Worm (Caenorhabditis elegans) whole organism, L3 larva: ENCODE measurements around the gene F45G2.8.

Experiments
- R02D3.7 ChIP-seq: fragments of 150-350 bp; optimal IDR thresholded peaks from 2 replicates; lab custom pipeline; 2014; ENCODE audit warnings: missing biosample characterization, missing genetic modification characterization
- ZK546.5 ChIP-seq: sonication (generic microtip); optimal IDR thresholded peaks from 2 replicates; lab custom pipeline; 2017; ENCODE audit warnings: missing biosample characterization, missing genetic modification characterization
- ama-1 ChIP-seq: fragments of 150-350 bp; optimal IDR thresholded peaks from 2 replicates; lab custom pipeline; 2018
- ceh-16 ChIP-seq: sonication (generic microtip); optimal IDR thresholded peaks from 2 replicates; lab custom pipeline; 2017; ENCODE audit warnings: missing biosample characterization, missing genetic modification characterization
- ceh-28 ChIP-seq: fragments of 150-350 bp; optimal IDR thresholded peaks from 2 replicates; lab custom pipeline; 2014; ENCODE audit warnings: missing biosample characterization, missing genetic modification reagents, missing genetic modification characterization
- ceh-82 ChIP-seq: fragments of 150-350 bp; optimal IDR thresholded peaks from 2 replicates; lab custom pipeline; 2014; ENCODE audit warnings: missing biosample characterization, missing genetic modification characterization
- ceh-9 ChIP-seq: sonication (generic microtip); optimal IDR thresholded peaks from 2 replicates; lab custom pipeline; 2018; ENCODE audit warnings: missing biosample characterization, missing genetic modification characterization
- daf-12 ChIP-seq: fragments of 150-350 bp; optimal IDR thresholded peaks from 2 replicates; lab custom pipeline; 2014; ENCODE audit warnings: missing biosample characterization, missing genetic modification reagents, missing genetic modification characterization
- egl-27 ChIP-seq: sonication (generic microtip); optimal IDR thresholded peaks from 4 replicates; lab custom pipeline; 2017; ENCODE audit warnings: missing biosample characterization, missing genetic modification reagents, missing genetic modification characterization
- egl-5 ChIP-seq: fragments of 150-350 bp; optimal IDR thresholded peaks from 2 replicates; lab custom pipeline; 2017; ENCODE audit warnings: missing biosample characterization, missing genetic modification reagents, missing genetic modification characterization, inconsistent platforms
- elt-1 ChIP-seq: fragments of 150-350 bp; optimal IDR thresholded peaks from 2 replicates; lab custom pipeline; 2014; ENCODE audit warnings: missing biosample characterization, missing genetic modification characterization
- elt-3 ChIP-seq, 3 experiments: fragments of 150-350 bp in 1 of 3; sonication (generic microtip) in 2 of 3; optimal IDR thresholded peaks; 2 replicates in 2 of 3; 4 replicates in 1 of 3; lab custom pipeline; 2014 to 2017; ENCODE audit warnings: missing biosample characterization in 3 of 3, missing genetic modification characterization in 3 of 3
- eor-1 ChIP-seq, 2 experiments: fragments of 150-350 bp; optimal IDR thresholded peaks; 2 replicates each; lab custom pipeline; 2014 to 2018; ENCODE audit warnings: missing biosample characterization in 2 of 2, missing genetic modification characterization in 2 of 2
- fkh-10 ChIP-seq: sonication (generic microtip); optimal IDR thresholded peaks from 2 replicates; lab custom pipeline; 2017; ENCODE audit warnings: missing biosample characterization, missing genetic modification reagents, missing genetic modification characterization
- fkh-2 ChIP-seq: fragments of 150-350 bp; optimal IDR thresholded peaks from 2 replicates; lab custom pipeline; 2014; ENCODE audit warnings: missing biosample characterization, missing genetic modification reagents, missing genetic modification characterization
- hmg-11 ChIP-seq: sonication (generic microtip); optimal IDR thresholded peaks from 2 replicates; lab custom pipeline; 2016; ENCODE audit warnings: missing genetic modification characterization, missing compliant biosample characterization
- jun-1 ChIP-seq: fragments of 150-350 bp; optimal IDR thresholded peaks from 2 replicates; lab custom pipeline; 2014; ENCODE audit warnings: missing biosample characterization, missing genetic modification reagents, missing genetic modification characterization
- lsy-12 ChIP-seq: sonication (generic microtip); optimal IDR thresholded peaks from 2 replicates; lab custom pipeline; 2016; ENCODE audit warnings: mild to moderate bottlenecking, missing genetic modification characterization, missing compliant biosample characterization
- mml-1 ChIP-seq: fragments of 150-350 bp; sonication (generic microtip); optimal IDR thresholded peaks from 3 replicates; lab custom pipeline; 2014; ENCODE audit warnings: missing biosample characterization, missing genetic modification characterization
- nfya-1 ChIP-seq: sonication (generic microtip); optimal IDR thresholded peaks from 2 replicates; lab custom pipeline; 2017; ENCODE audit warnings: missing genetic modification characterization, mild to moderate bottlenecking, missing compliant biosample characterization, antibody characterized with exemption, moderate library complexity; ENCODE audit not compliant: insufficient read depth
- nhr-12 ChIP-seq: fragments of 150-350 bp; optimal IDR thresholded peaks from 2 replicates; lab custom pipeline; 2014; ENCODE audit warnings: missing biosample characterization, missing genetic modification characterization
- nhr-23 ChIP-seq: fragments of 150-350 bp; optimal IDR thresholded peaks from 2 replicates; lab custom pipeline; 2014; ENCODE audit warnings: missing biosample characterization, missing genetic modification reagents, missing genetic modification characterization
- nhr-43 ChIP-seq: sonication (generic microtip); optimal IDR thresholded peaks from 2 replicates; lab custom pipeline; 2016; ENCODE audit warnings: mild to moderate bottlenecking, missing genetic modification characterization, missing compliant biosample characterization; ENCODE audit not compliant: poor library complexity, severe bottlenecking
- nhr-67 ChIP-seq: fragments of 150-350 bp; optimal IDR thresholded peaks from 2 replicates; lab custom pipeline; 2014; ENCODE audit warnings: missing biosample characterization, missing genetic modification characterization
- nhr-77 ChIP-seq: fragments of 150-350 bp; optimal IDR thresholded peaks from 2 replicates; lab custom pipeline; 2014; ENCODE audit warnings: missing biosample characterization, missing genetic modification characterization
- pha-4 ChIP-seq: fragments of 150-350 bp; optimal IDR thresholded peaks from 2 replicates; lab custom pipeline; 2014; ENCODE audit warnings: missing biosample characterization, missing genetic modification reagents, missing genetic modification characterization
- pqm-1 ChIP-seq: fragments of 150-350 bp; optimal IDR thresholded peaks from 2 replicates; lab custom pipeline; 2017; ENCODE audit warnings: missing biosample characterization, missing genetic modification characterization, inconsistent platforms
- skn-1 ChIP-seq: fragments of 150-350 bp; optimal IDR thresholded peaks from 2 replicates; lab custom pipeline; 2014; ENCODE audit warnings: missing biosample characterization, missing genetic modification characterization
- snpc-4 ChIP-seq: fragments of 150-350 bp; optimal IDR thresholded peaks from 2 replicates; lab custom pipeline; 2014; ENCODE audit warnings: missing biosample characterization, missing genetic modification characterization
- tbx-2 ChIP-seq: sonication (generic microtip); optimal IDR thresholded peaks from 2 replicates; lab custom pipeline; 2016; ENCODE audit warnings: mild to moderate bottlenecking, missing genetic modification characterization, missing compliant biosample characterization
- unc-39 ChIP-seq: sonication (generic microtip); optimal IDR thresholded peaks from 4 replicates; lab custom pipeline; 2017; ENCODE audit warnings: missing biosample characterization, missing genetic modification characterization
- zag-1 ChIP-seq: fragments of 150-350 bp; optimal IDR thresholded peaks from 2 replicates; lab custom pipeline; 2014; ENCODE audit warnings: missing biosample characterization, missing genetic modification characterization
- ztf-11 ChIP-seq: fragments of 150-350 bp; optimal IDR thresholded peaks from 2 replicates; lab custom pipeline; 2014; ENCODE audit warnings: missing biosample characterization, missing genetic modification characterization
- ztf-4 ChIP-seq: fragments of 150-350 bp; optimal IDR thresholded peaks from 2 replicates; lab custom pipeline; 2014; ENCODE audit warnings: missing biosample characterization, missing genetic modification characterization

F45G2.8 gene

ce11 chrIII:13423414-13423813 is 12.1 kb downstream of the F45G2.8 start, which contains the start of gene exo-1 (continued):
- peak; percentile 71 for TF ChIP-seq ceh-28
- peak; percentile 79 for TF ChIP-seq pha-4 (tag; lab: Kevin White, UChicago)
- no peak for TF ChIP-seq ZK546.5 (tag; lab: Kevin White, UChicago)
- no peak for TF ChIP-seq nhr-43 (tag; lab: Kevin White, UChicago)
- no peak for TF ChIP-seq hmg-11
- no peak for TF ChIP-seq fkh-10
- TF ChIP-seq skn-1, result peak; percentile 29
- no peak for TF ChIP-seq unc-39 (tag; lab: Kevin White, UChicago)
- TF ChIP-seq ztf-4 (tag; lab: Kevin White, UChicago), result no peak
- no peak for TF ChIP-seq elt-1 (tag; lab: Kevin White, UChicago)
- no peak for TF ChIP-seq ztf-11 (tag; lab: Kevin White, UChicago)
- TF ChIP-seq pqm-1, result peak; percentile 70
- TF ChIP-seq tbx-2 (tag; lab: Kevin White, UChicago), result no peak
- TF ChIP-seq jun-1 (tag; lab: Kevin White, UChicago), result no peak
- no peak for TF ChIP-seq ceh-16 (tag; lab: Kevin White, UChicago)
- no peak for TF ChIP-seq nhr-12 (tag; lab: Kevin White, UChicago)
- TF ChIP-seq ceh-82 (tag; lab: Kevin White, UChicago), result no peak
- TF ChIP-seq daf-12 (tag; lab: Kevin White, UChicago), result no peak
- no peak for TF ChIP-seq fkh-2 (tag; lab: Kevin White, UChicago)
- no peak for TF ChIP-seq nhr-77
- peak in 1 of 3 experiments; percentile 6 for TF ChIP-seq elt-3 (tag; optimal IDR thresholded peaks at IDR 0.05; lab: Kevin White, UChicago)

- TF ChIP-seq nhr-23 (tag; lab: Kevin White, UChicago) (no peak), zag-1 (tag; lab: Kevin White, UChicago) (no peak), tbx-2 (tag; lab: Kevin White, UChicago) (no peak), egl-5 (tag; lab: Kevin White, UChicago) (no peak), ama-1 (lab: Kevin White, UChicago) (no peak), mml-1 (tag; lab: Kevin White, UChicago) (no peak), ZK546.5 (tag; lab: Kevin White, UChicago) (no peak), eor-1 (tag; optimal IDR thresholded peaks at IDR 0.05; lab: Kevin White, UChicago) (no peak)
Observed at ce11 chrIII:13418975-13419374, 16.5 kb downstream of the F45G2.8 start.

- TF ChIP-seq mml-1 (tag; lab: Kevin White, UChicago) (no peak), elt-3 (tag; optimal IDR thresholded peaks at IDR 0.05; lab: Kevin White, UChicago) (no peak), ceh-16 (tag; lab: Kevin White, UChicago) (no peak), nhr-12 (tag; lab: Kevin White, UChicago) (no peak), ceh-9 (tag; lab: Kevin White, UChicago) (no peak), jun-1 (tag; lab: Kevin White, UChicago) (no peak), ceh-28 (no peak), nhr-43 (tag; lab: Kevin White, UChicago) (no peak), zag-1 (tag; lab: Kevin White, UChicago) (no peak), ZK546.5 (tag; lab: Kevin White, UChicago) (no peak), hmg-11 (no peak)
Observed at ce11 chrIII:13411202-13411601, 24.3 kb downstream of the F45G2.8 start.

ce11 chrIII:13409498-13409897 is 26.0 kb downstream of the F45G2.8 start, which contains the start of gene myo-6:
Gene myo-6 (plus strand): TSS chrIII:13409798.
- TF ChIP-seq hmg-11 (no peak), lsy-12 (tag; lab: Kevin White, UChicago) (no peak), elt-3 (tag; optimal IDR thresholded peaks at IDR 0.05; lab: Kevin White, UChicago) (no peak), pha-4 (tag; lab: Kevin White, UChicago) (peak; percentile 18)

ce11 chrIII:13405504-13405903 is 30.0 kb downstream of the F45G2.8 start, which contains the start of gene nas-1:
Gene nas-1 (plus strand): TSS chrIII:13405804.
- TF ChIP-seq nfya-1 (tag; lab: Kevin White, UChicago) (no peak), R02D3.7 (tag; lab: Kevin White, UChicago) (no peak), ztf-4 (tag; lab: Kevin White, UChicago) (no peak), ceh-9 (tag; lab: Kevin White, UChicago) (no peak), nhr-67 (no peak), ceh-82 (tag; lab: Kevin White, UChicago) (no peak), daf-12 (tag; lab: Kevin White, UChicago) (no peak), eor-1 (tag; optimal IDR thresholded peaks at IDR 0.05; lab: Kevin White, UChicago) (no peak), jun-1 (tag; lab: Kevin White, UChicago) (no peak), snpc-4 (no peak), ztf-11 (tag; lab: Kevin White, UChicago) (no peak), ama-1 (lab: Kevin White, UChicago) (no peak), egl-27 (tag; lab: Kevin White, UChicago) (no peak)
- TF ChIP-seq, all 47 proteins: peak for 0
